Fruit fly (Drosophila melanogaster) whole organism, embryonic: Measurements from ENCODE around the gene CG17754.

Experiments used
- Ada2b ChIP-seq: fragments of 200-800 bp; sonication (Bioruptor generic); IDR thresholded peaks from 2 replicates; pipeline ENCODE4 v1.3.6; 2022; ENCODE audit warnings: missing biosample characterization, missing genetic modification characterization
- Antp ChIP-seq: fragments of 200-800 bp; sonication (Bioruptor generic); optimal IDR thresholded peaks from 3 replicates; lab custom pipeline; 2016; ENCODE audit warnings: missing biosample characterization, missing genetic modification characterization
- Atf6 ChIP-seq: fragments of 200-800 bp; sonication (Bioruptor generic); IDR thresholded peaks from 2 replicates; pipeline ENCODE4 v1.3.6; 2022; ENCODE audit warnings: missing biosample characterization, missing genetic modification characterization
- Awh ChIP-seq: fragments of 200-800 bp; sonication (Bioruptor generic); IDR thresholded peaks from 2 replicates; pipeline ENCODE4, ENCODE4 v1.3.6; 2022; ENCODE audit warnings: missing biosample characterization, missing genetic modification characterization
- Bdp1 ChIP-seq: fragments of 200-800 bp; sonication (Bioruptor generic); optimal IDR thresholded peaks from 3 replicates; lab custom pipeline; 2016; ENCODE audit warnings: missing biosample characterization, missing genetic modification characterization
- Blimp-1 ChIP-seq: fragments of 200-800 bp; sonication (Bioruptor generic); optimal IDR thresholded peaks from 3 replicates; lab custom pipeline; 2018; ENCODE audit warnings: missing biosample characterization, missing genetic modification characterization, mild to moderate bottlenecking, moderate library complexity, missing genetic modification reagents
- CG10274 ChIP-seq: fragments of 200-800 bp; sonication (Bioruptor generic); optimal IDR thresholded peaks from 3 replicates; lab custom pipeline; 2017; ENCODE audit warnings: missing biosample characterization, mild to moderate bottlenecking, missing genetic modification characterization
- CG10543 ChIP-seq: fragments of 200-800 bp; sonication (Bioruptor generic); optimal IDR thresholded peaks from 3 replicates; lab custom pipeline; 2017; ENCODE audit warnings: missing biosample characterization, mild to moderate bottlenecking, missing genetic modification characterization, moderate library complexity
- CG12659 ChIP-seq: fragments of 200-800 bp; sonication (Bioruptor generic); optimal IDR thresholded peaks from 3 replicates; lab custom pipeline; 2017; ENCODE audit warnings: mild to moderate bottlenecking, missing biosample characterization, missing genetic modification reagents, missing genetic modification characterization
- CG13123 ChIP-seq: fragments of 200-800 bp; sonication (Bioruptor generic); optimal IDR thresholded peaks from 2 replicates; lab custom pipeline; 2016; ENCODE audit warnings: missing biosample characterization, missing genetic modification characterization
- CG18599 ChIP-seq: fragments of 200-800 bp; sonication (Bioruptor generic); optimal IDR thresholded peaks from 3 replicates; lab custom pipeline; 2017; ENCODE audit warnings: missing biosample characterization, missing genetic modification characterization, mild to moderate bottlenecking, moderate library complexity, missing genetic modification reagents
- CG2889 ChIP-seq: fragments of 200-800 bp; sonication (Bioruptor generic); IDR thresholded peaks from 3 replicates; pipeline ENCODE4 v1.3.6; 2022; ENCODE audit warnings: missing biosample characterization, missing genetic modification characterization
- CG30403 ChIP-seq: fragments of 200-800 bp; sonication (Bioruptor generic); optimal IDR thresholded peaks from 3 replicates; lab custom pipeline; 2016; ENCODE audit warnings: missing biosample characterization, missing genetic modification characterization
- CG31224 ChIP-seq: fragments of 200-800 bp; sonication (Bioruptor generic); IDR thresholded peaks from 2 replicates; pipeline ENCODE4 v1.3.6; 2022; ENCODE audit warnings: missing biosample characterization, missing genetic modification characterization
- CG3281 ChIP-seq: fragments of 200-800 bp; sonication (Bioruptor generic); optimal IDR thresholded peaks from 3 replicates; lab custom pipeline; 2017; ENCODE audit warnings: missing biosample characterization, mild to moderate bottlenecking, missing genetic modification characterization
- CG4360 ChIP-seq: fragments of 200-800 bp; sonication (Bioruptor generic); IDR thresholded peaks from 2 replicates; pipeline ENCODE4 v1.3.6; 2022; ENCODE audit warnings: missing biosample characterization, missing genetic modification characterization
- CG4820 ChIP-seq: fragments of 200-800 bp; sonication (Bioruptor generic); optimal IDR thresholded peaks from 3 replicates; lab custom pipeline; 2016; ENCODE audit warnings: missing biosample characterization, missing genetic modification characterization
- CG5180 ChIP-seq: fragments of 200-800 bp; sonication (Bioruptor generic); optimal IDR thresholded peaks from 3 replicates; lab custom pipeline; 2017; ENCODE audit warnings: missing biosample characterization, missing genetic modification characterization, mild to moderate bottlenecking, moderate library complexity, missing genetic modification reagents
- CG5245 ChIP-seq: fragments of 200-800 bp; sonication (Bioruptor generic); optimal IDR thresholded peaks from 3 replicates; lab custom pipeline; 2016; ENCODE audit warnings: missing biosample characterization, missing genetic modification characterization
- CG8290 ChIP-seq, 3 experiments: fragments of 200-800 bp; sonication (Bioruptor generic); optimal IDR thresholded peaks; 2 replicates each; lab custom pipeline; 2016 to 2019; ENCODE audit warnings: missing biosample characterization in 3 of 3, missing genetic modification characterization in 3 of 3, mild to moderate bottlenecking in 2 of 3, moderate library complexity in 1 of 3
- CTCF ChIP-seq: fragments of 200-800 bp; sonication (Bioruptor generic); optimal IDR thresholded peaks from 2 replicates; lab custom pipeline; 2017; ENCODE audit warnings: missing biosample characterization, mild to moderate bottlenecking, missing genetic modification characterization, moderate library complexity
- CrebB ChIP-seq: fragments of 200-800 bp; sonication (Bioruptor generic); optimal IDR thresholded peaks from 3 replicates; lab custom pipeline; 2018; ENCODE audit warnings: missing biosample characterization, mild to moderate bottlenecking, missing genetic modification characterization
- Dref ChIP-seq: fragments of 200-800 bp; sonication (Bioruptor generic); IDR thresholded peaks from 2 replicates; pipeline ENCODE4 v1.3.6; 2022; ENCODE audit warnings: missing biosample characterization, missing genetic modification characterization
- ERR ChIP-seq: fragments of 200-800 bp; sonication (Bioruptor generic); optimal IDR thresholded peaks from 2 replicates; lab custom pipeline; 2016; ENCODE audit warnings: missing biosample characterization, missing genetic modification characterization
- Gug ChIP-seq: fragments of 200-800 bp; sonication (Bioruptor generic); IDR thresholded peaks from 4 replicates; pipeline ENCODE4 v1.3.6; 2022; ENCODE audit warnings: missing biosample characterization, missing genetic modification characterization
- HHEX ChIP-seq: fragments of 200-800 bp; sonication (Bioruptor generic); optimal IDR thresholded peaks from 3 replicates; lab custom pipeline; 2017; ENCODE audit warnings: missing biosample characterization, mild to moderate bottlenecking, missing genetic modification characterization, missing genetic modification reagents
- Lhr ChIP-seq: fragments of 200-800 bp; sonication (Bioruptor generic); optimal IDR thresholded peaks from 3 replicates; lab custom pipeline; 2017; ENCODE audit warnings: mild to moderate bottlenecking, missing biosample characterization, missing genetic modification reagents, missing genetic modification characterization
- PHDP ChIP-seq: fragments of 200-800 bp; sonication (Bioruptor generic); optimal IDR thresholded peaks from 3 replicates; lab custom pipeline; 2018; ENCODE audit warnings: missing biosample characterization, mild to moderate bottlenecking, missing genetic modification characterization, moderate library complexity
- Ravus ChIP-seq: fragments of 200-800 bp; sonication (Bioruptor generic); IDR thresholded peaks from 2 replicates; pipeline ENCODE4 v1.3.6; 2022; ENCODE audit warnings: missing biosample characterization, missing genetic modification characterization
- ato ChIP-seq: fragments of 200-800 bp; sonication (Bioruptor generic); IDR thresholded peaks from 2 replicates; pipeline ENCODE4 v1.3.6; 2022; ENCODE audit warnings: missing biosample characterization, missing genetic modification characterization; ENCODE audit not compliant: partially characterized antibody
- bab2 ChIP-seq: fragments of 200-800 bp; sonication (Bioruptor generic); optimal IDR thresholded peaks from 2 replicates; lab custom pipeline; 2016; ENCODE audit warnings: missing biosample characterization, missing genetic modification characterization
- dati ChIP-seq: fragments of 200-800 bp; sonication (Bioruptor generic); IDR thresholded peaks from 2 replicates; pipeline ENCODE4 v1.3.6; 2022; ENCODE audit warnings: missing biosample characterization, missing genetic modification characterization
- dysf ChIP-seq: fragments of 200-800 bp; sonication (Bioruptor generic); IDR thresholded peaks from 3 replicates; pipeline ENCODE4 v1.3.6; 2022; ENCODE audit warnings: missing biosample characterization, missing genetic modification characterization
- fd64A ChIP-seq: fragments of 200-800 bp; sonication (Bioruptor generic); optimal IDR thresholded peaks from 3 replicates; lab custom pipeline; 2018; ENCODE audit warnings: missing biosample characterization, mild to moderate bottlenecking, missing genetic modification characterization
- fru ChIP-seq: fragments of >200 bp; optimal IDR thresholded peaks from 2 replicates; lab custom pipeline; 2017
- gem ChIP-seq: fragments of 200-800 bp; sonication (Bioruptor generic); optimal IDR thresholded peaks from 2 replicates; lab custom pipeline; 2019; ENCODE audit warnings: missing biosample characterization, mild to moderate bottlenecking, missing genetic modification characterization, moderate library complexity
- h ChIP-seq: fragments of >200 bp; optimal IDR thresholded peaks from 2 replicates; lab custom pipeline; 2017
- hkb ChIP-seq, 2 experiments: fragments of 200-800 bp in 1 of 2; fragments of >200 bp in 1 of 2; sonication (Bioruptor generic) in 1 of 2; IDR thresholded peaks in 1 of 2; optimal IDR thresholded peaks in 1 of 2; 2 replicates each; pipeline versions ENCODE4 v1.3.6 to Lab custom; 2017 to 2022; ENCODE audit warnings: missing biosample characterization in 1 of 2, missing genetic modification characterization in 1 of 2
- jigr1 ChIP-seq: fragments of 200-800 bp; sonication (Bioruptor generic); IDR thresholded peaks from 3 replicates; pipeline ENCODE4 v1.3.6; 2022; ENCODE audit warnings: missing biosample characterization, missing genetic modification characterization
- jumu ChIP-seq: fragments of 200-800 bp; sonication (Bioruptor generic); optimal IDR thresholded peaks from 3 replicates; lab custom pipeline; 2016; ENCODE audit warnings: missing biosample characterization, missing genetic modification characterization
- nau ChIP-seq: fragments of 200-800 bp; sonication (Bioruptor generic); optimal IDR thresholded peaks from 3 replicates; lab custom pipeline; 2017; ENCODE audit warnings: missing biosample characterization, mild to moderate bottlenecking, missing genetic modification characterization, missing genetic modification reagents
- nom ChIP-seq: fragments of 200-800 bp; sonication (Bioruptor generic); optimal IDR thresholded peaks from 2 replicates; lab custom pipeline; 2017; ENCODE audit warnings: missing biosample characterization, missing genetic modification characterization, mild to moderate bottlenecking, moderate library complexity, missing genetic modification reagents
- org-1 ChIP-seq: fragments of 200-800 bp; sonication (Bioruptor generic); optimal IDR thresholded peaks from 2 replicates; lab custom pipeline; 2017; ENCODE audit warnings: missing biosample characterization, missing genetic modification characterization
- pzg ChIP-seq: fragments of 200-800 bp; sonication (Bioruptor generic); optimal IDR thresholded peaks from 3 replicates; lab custom pipeline; 2018; ENCODE audit warnings: missing biosample characterization, mild to moderate bottlenecking, missing genetic modification characterization, moderate library complexity
- shn ChIP-seq: fragments of 200-800 bp; sonication (Bioruptor generic); optimal IDR thresholded peaks from 3 replicates; lab custom pipeline; 2016; ENCODE audit warnings: missing biosample characterization, missing genetic modification characterization
- tap ChIP-seq: fragments of 200-800 bp; optimal IDR thresholded peaks from 3 replicates; lab custom pipeline; 2019; ENCODE audit warnings: missing biosample characterization, mild to moderate bottlenecking, missing genetic modification characterization, moderate library complexity
- tin ChIP-seq: fragments of 200-800 bp; sonication (Bioruptor generic); optimal IDR thresholded peaks from 3 replicates; lab custom pipeline; 2016; ENCODE audit warnings: missing biosample characterization, missing genetic modification characterization
- toy ChIP-seq: fragments of 200-800 bp; sonication (Bioruptor generic); IDR thresholded peaks from 2 replicates; pipeline ENCODE4 v1.3.6; 2022; ENCODE audit warnings: missing biosample characterization, missing genetic modification characterization
- trem ChIP-seq: fragments of 200-800 bp; optimal IDR thresholded peaks from 3 replicates; lab custom pipeline; 2019; ENCODE audit warnings: missing biosample characterization, mild to moderate bottlenecking, missing genetic modification characterization, moderate library complexity
- trh ChIP-seq: fragments of 200-800 bp; sonication (Bioruptor generic); optimal IDR thresholded peaks from 2 replicates; lab custom pipeline; 2016; ENCODE audit warnings: missing biosample characterization, missing genetic modification characterization
- zf30C ChIP-seq: fragments of 200-800 bp; sonication (Bioruptor generic); optimal IDR thresholded peaks from 3 replicates; lab custom pipeline; 2018; ENCODE audit warnings: missing biosample characterization, mild to moderate bottlenecking, missing genetic modification characterization

Gene CG17754

dm6 chrX:9243417-9243884 lies 6.8 kb upstream of the CG17754 start, which contains the start of the genes mxc and Larp7 (continued):
- peak; percentile 59 for TF ChIP-seq bab2 (GFP tag; lab: Kevin White, UChicago)
- TF ChIP-seq jigr1 (GFP tag; lab: Robert Waterston, UW), result 0 out of 3 replicates have a peak, but pooled peaks have one; percentile 15
- TF ChIP-seq trh (GFP tag; lab: Kevin White, UChicago), result no peak
- peak; percentile 8 for TF ChIP-seq CG13123 (GFP tag; lab: Kevin White, UChicago)
- TF ChIP-seq CG4820 (GFP tag; lab: Kevin White, UChicago), result peak; percentile 41
- peak; percentile 38; the same call in 1 of the 3 replicates for TF ChIP-seq CG2889 (GFP tag; lab: Robert Waterston, UW)
- TF ChIP-seq CG4360 (GFP tag; lab: Robert Waterston, UW), result 0 out of 2 replicates have a peak, but pooled peaks have one; percentile 32
- no peak for TF ChIP-seq nau (GFP tag; lab: Kevin White, UChicago)
- peak; percentile 63 for TF ChIP-seq tin
- TF ChIP-seq CG30403, result peak; percentile 72
- TF ChIP-seq nom (GFP tag; lab: Kevin White, UChicago), result no peak
- TF ChIP-seq Awh, result no peak
- TF ChIP-seq PHDP (tag; lab: Kevin White, UChicago), result no peak
- TF ChIP-seq gem (tag; lab: Kevin White, UChicago), result no peak
- no peak for TF ChIP-seq CG10274 (GFP tag; lab: Kevin White, UChicago)
- TF ChIP-seq tap (tag; lab: Kevin White, UChicago), result no peak
- peak; percentile 68 for TF ChIP-seq trem (tag; lab: Kevin White, UChicago)
- no peak for TF ChIP-seq CG18599 (GFP tag; lab: Kevin White, UChicago)
- no peak for TF ChIP-seq HHEX
- TF ChIP-seq CrebB, result no peak
- TF ChIP-seq dati (GFP tag; lab: Robert Waterston, UW), result no peak
- peak; percentile 54 for TF ChIP-seq CG10543 (GFP tag; lab: Kevin White, UChicago)
- TF ChIP-seq zf30C (GFP tag; lab: Kevin White, UChicago), result no peak
- peak; percentile 56 for TF ChIP-seq Dref (GFP tag; lab: Robert Waterston, UW)
- TF ChIP-seq CG12659, result peak; percentile 69
- peak; percentile 40; the same call in 1 of the 2 replicates for TF ChIP-seq Atf6
- TF ChIP-seq Ada2b (GFP tag; lab: Robert Waterston, UW), result no peak
- TF ChIP-seq ERR, result peak; percentile 24
- TF ChIP-seq org-1 (GFP tag; lab: Kevin White, UChicago), result no peak
- peak; percentile 25 for TF ChIP-seq Lhr (GFP tag; lab: Kevin White, UChicago)
- peak; percentile 46 for TF ChIP-seq Bdp1 (GFP tag; lab: Kevin White, UChicago)
- TF ChIP-seq Gug (GFP tag; lab: Robert Waterston, UW), result peak; percentile 68; the same call in 3 of the 4 replicates
- TF ChIP-seq jumu (GFP tag; lab: Kevin White, UChicago), result peak; percentile 75
- no peak; the same call in 2 of the 3 replicates for TF ChIP-seq dysf
- peak; percentile 8 for TF ChIP-seq CG5245 (GFP tag; lab: Kevin White, UChicago)
- TF ChIP-seq CG5180, result no peak
- TF ChIP-seq fru (lab: Kevin White, UChicago), result no peak
- TF ChIP-seq CG31224, result 0 out of 2 replicates have a peak, but pooled peaks have one; percentile 26
- no peak for TF ChIP-seq CG3281 (GFP tag; lab: Kevin White, UChicago)
- peak; percentile 63 for TF ChIP-seq shn (GFP tag; lab: Kevin White, UChicago)
- peak; percentile 67 for TF ChIP-seq Antp (GFP tag; lab: Kevin White, UChicago)
- no peak for TF ChIP-seq ato (GFP tag; lab: Robert Waterston, UW)
- TF ChIP-seq CTCF, result peak; percentile 11
- TF ChIP-seq CG8290 (GFP tag; optimal IDR thresholded peaks at IDR 0.05; lab: Kevin White, UChicago), result peak; percentile 3
- no peak for TF ChIP-seq CG8290 (tag; optimal IDR thresholded peaks at IDR 0.05; lab: Kevin White, UChicago)
- peak; percentile 84 for TF ChIP-seq hkb (optimal IDR thresholded peaks at IDR 0.05; lab: Kevin White, UChicago)
- no peak; the same call in 1 of the 2 replicates for TF ChIP-seq hkb (GFP tag; IDR thresholded peaks at IDR 0.05; lab: Robert Waterston, UW)
- no peak for TF ChIP-seq toy (GFP tag; lab: Robert Waterston, UW)
- TF ChIP-seq fd64A (GFP tag; lab: Kevin White, UChicago), result no peak
- no peak for TF ChIP-seq h
- TF ChIP-seq pzg (GFP tag; lab: Kevin White, UChicago), result peak; percentile 65
- TF ChIP-seq Blimp-1 (GFP tag; lab: Kevin White, UChicago), result no peak
- no peak for TF ChIP-seq Ravus (GFP tag; lab: Robert Waterston, UW)
